Worm (Caenorhabditis elegans) whole organism, late embryonic: ENCODE measurements around the gene Y45F10C.4.

Experiments used
- K09A11.1 ChIP-seq: sonication (generic microtip); optimal IDR thresholded peaks from 2 replicates; lab custom pipeline; 2017; ENCODE audit warnings: antibody characterized with exemption, mild to moderate bottlenecking, missing genetic modification characterization, missing compliant biosample characterization; ENCODE audit not compliant: insufficient read depth
- ama-1 ChIP-seq: fragments of 150-350 bp; optimal IDR thresholded peaks from 2 replicates; lab custom pipeline; 2014
- elt-2 ChIP-seq: sonication (generic microtip); optimal IDR thresholded peaks from 2 replicates; lab custom pipeline; 2016; ENCODE audit warnings: missing genetic modification reagents, missing genetic modification characterization, missing compliant biosample characterization
- fax-1 ChIP-seq: sonication (generic microtip); optimal IDR thresholded peaks from 2 replicates; lab custom pipeline; 2016; ENCODE audit warnings: missing genotype, missing genetic modification characterization, missing compliant biosample characterization
- fkh-10 ChIP-seq: fragments of 150-350 bp; optimal IDR thresholded peaks from 2 replicates; lab custom pipeline; 2014; ENCODE audit warnings: missing biosample characterization, missing genetic modification reagents, missing genetic modification characterization
- hlh-13 ChIP-seq: fragments of 200-800 bp; sonication (Bioruptor generic); optimal IDR thresholded peaks from 2 replicates; lab custom pipeline; 2018; ENCODE audit warnings: mild to moderate bottlenecking, missing genetic modification characterization, missing compliant biosample characterization
- hlh-8 ChIP-seq: sonication (generic microtip); optimal IDR thresholded peaks from 2 replicates; lab custom pipeline; 2016; ENCODE audit warnings: missing genotype, missing genetic modification characterization, missing compliant biosample characterization
- pha-4 ChIP-seq: fragments of 150-350 bp; optimal IDR thresholded peaks from 2 replicates; lab custom pipeline; 2018; ENCODE audit warnings: missing biosample characterization, missing genetic modification reagents, missing genetic modification characterization
- rnt-1 ChIP-seq: sonication (generic microtip); optimal IDR thresholded peaks from 2 replicates; lab custom pipeline; 2016; ENCODE audit warnings: missing genetic modification characterization, missing compliant biosample characterization

- TF ChIP-seq K09A11.1 (tag; lab: Kevin White, UChicago) (no peak), hlh-8 (tag; lab: Kevin White, UChicago) (no peak), hlh-13 (GFP tag; lab: Kevin White, UChicago) (no peak), fax-1 (tag; lab: Kevin White, UChicago) (no peak), elt-2 (no peak), rnt-1 (tag; lab: Kevin White, UChicago) (no peak), fkh-10 (GFP tag; lab: Kevin White, UChicago) (no peak), pha-4 (tag; lab: Kevin White, UChicago) (no peak), ama-1 (lab: Kevin White, UChicago) (no peak)
Measured at ce11 chrIV:13695302-13695701, 31.3 kb upstream of the Y45F10C.4 start.
